Fruit fly (Drosophila melanogaster) whole organism, embryonic: Measurements from ENCODE around the gene Nepl3.

Experiments used
- CG10147 ChIP-seq: fragments of 200-800 bp; sonication (Bioruptor generic); optimal IDR thresholded peaks from 2 replicates; lab custom pipeline; 2019; ENCODE audit warnings: missing biosample characterization, mild to moderate bottlenecking, missing genetic modification characterization, moderate library complexity
- CG15011 ChIP-seq: fragments of 200-800 bp; sonication (Bioruptor generic); optimal IDR thresholded peaks from 3 replicates; lab custom pipeline; 2018; ENCODE audit warnings: missing biosample characterization, mild to moderate bottlenecking, missing genetic modification characterization
- CG17359 ChIP-seq: fragments of 200-800 bp; sonication (Bioruptor generic); optimal IDR thresholded peaks from 3 replicates; lab custom pipeline; 2018; ENCODE audit warnings: missing biosample characterization, mild to moderate bottlenecking, missing genetic modification characterization, moderate library complexity
- CG33213 ChIP-seq: fragments of 200-800 bp; sonication (Bioruptor generic); optimal IDR thresholded peaks from 3 replicates; lab custom pipeline; 2016; ENCODE audit warnings: missing biosample characterization, missing genetic modification characterization
- Gug ChIP-seq: fragments of 200-800 bp; sonication (Bioruptor generic); IDR thresholded peaks from 4 replicates; pipeline ENCODE4 v1.3.6; 2022; ENCODE audit warnings: missing biosample characterization, missing genetic modification characterization
- psq ChIP-seq: fragments of 200-800 bp; sonication (Bioruptor generic); optimal IDR thresholded peaks from 2 replicates; lab custom pipeline; 2017; ENCODE audit warnings: missing biosample characterization, missing genetic modification characterization
- sc ChIP-seq, 3 experiments: fragments of >200 bp in 2 of 3; fragments of 200-800 bp in 1 of 3; sonication (Bioruptor generic) in 1 of 3; optimal IDR thresholded peaks; 2 replicates in 2 of 3; 3 replicates in 1 of 3; lab custom pipeline; 2017; ENCODE audit warnings: mild to moderate bottlenecking in 1 of 3, missing biosample characterization in 1 of 3, missing genetic modification characterization in 1 of 3, missing genetic modification reagents in 1 of 3
- sob ChIP-seq: fragments of 200-800 bp; sonication (Bioruptor generic); IDR thresholded peaks from 2 replicates; pipeline ENCODE4 v1.3.6; 2022; ENCODE audit warnings: missing biosample characterization, missing genetic modification characterization

DNA sequence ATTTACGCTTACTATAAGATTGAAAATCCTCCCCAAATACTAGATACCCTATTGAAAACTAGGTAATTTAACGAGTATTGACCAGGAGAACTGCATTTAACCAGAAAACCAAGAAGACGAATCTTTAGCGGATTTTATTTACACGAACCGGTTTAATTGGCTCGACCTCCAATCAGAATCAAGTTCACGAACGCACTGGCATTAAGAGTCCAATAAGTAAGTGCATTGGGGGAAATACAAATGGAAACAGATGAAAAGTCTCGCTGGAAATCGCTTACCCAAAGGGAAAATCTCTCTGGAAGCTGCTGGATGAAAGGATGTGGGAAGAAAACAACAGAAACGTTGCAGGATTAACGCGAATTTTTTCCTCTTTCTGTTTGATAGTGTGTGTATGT is 34.5 kb upstream of the Nepl3 start:
- TF ChIP-seq CG10147 (GFP tag; lab: Kevin White, UChicago) (no peak), Gug (GFP tag; lab: Robert Waterston, UW) (no peak), psq (GFP tag; lab: Kevin White, UChicago) (no peak), CG33213 (GFP tag; lab: Kevin White, UChicago) (no peak), sc (optimal IDR thresholded peaks at IDR 0.05; lab: Kevin White, UChicago) (no peak), sc (GFP tag; optimal IDR thresholded peaks at IDR 0.05; lab: Kevin White, UChicago) (no peak), CG17359 (tag; lab: Kevin White, UChicago) (no peak), sob (GFP tag; lab: Robert Waterston, UW) (no peak), CG15011 (no peak)
